Fruit fly (Drosophila melanogaster): ENCODE data around the gene ko.

Gene ko

dm6 chr3L:21037404-21037803 is 93.6 kb downstream of the ko start (continued):
- peak; percentile 51 for TF ChIP-seq CG4328 (GFP tag; optimal IDR thresholded peaks at IDR 0.05)
- TF ChIP-seq fd96Cb (tag; optimal IDR thresholded peaks at IDR 0.05) = peak; percentile 83
- peak; percentile 41 for TF ChIP-seq en (GFP tag; optimal IDR thresholded peaks at IDR 0.05)
- peak; percentile 8 for TF ChIP-seq CG6654 (GFP tag; optimal IDR thresholded peaks at IDR 0.05)
- TF ChIP-seq Dp (GFP tag; optimal IDR thresholded peaks at IDR 0.05) = no peak
- no peak for TF ChIP-seq CG1832 (GFP tag; optimal IDR thresholded peaks at IDR 0.05)
- TF ChIP-seq lbe (GFP tag; optimal IDR thresholded peaks at IDR 0.05) = no peak
- TF ChIP-seq Hey (tag; optimal IDR thresholded peaks at IDR 0.05) = no peak
- TF ChIP-seq CG16813 (GFP tag; IDR thresholded peaks at IDR 0.05; ENCODE audit: partially characterized antibody) = no peak
- TF ChIP-seq CG11085 (GFP tag; IDR thresholded peaks at IDR 0.05) = no peak
- 0 out of 2 replicates have a peak, but pooled peaks have one; percentile 35 for TF ChIP-seq wor (GFP tag; IDR thresholded peaks at IDR 0.05)
- peak; percentile 85 for TF ChIP-seq row (GFP tag; IDR thresholded peaks at IDR 0.05)
- peak; percentile 68 for TF ChIP-seq CG12659 (GFP tag; optimal IDR thresholded peaks at IDR 0.05)
- TF ChIP-seq cad (GFP tag; optimal IDR thresholded peaks at IDR 0.05) = no peak
- peak; percentile 72 for TF ChIP-seq Awh (GFP tag; IDR thresholded peaks at IDR 0.05)
- TF ChIP-seq klu (GFP tag; IDR thresholded peaks at IDR 0.05) = peak; percentile 51; the same call in 1 of the 2 replicates
- no peak for TF ChIP-seq stwl (tag; optimal IDR thresholded peaks at IDR 0.05)
- TF ChIP-seq disco-r (GFP tag; optimal IDR thresholded peaks at IDR 0.05) = peak; percentile 21
- TF ChIP-seq tin (GFP tag; optimal IDR thresholded peaks at IDR 0.05) = peak; percentile 66
- TF ChIP-seq D (optimal IDR thresholded peaks at IDR 0.05) = no peak
- TF ChIP-seq D (GFP tag; optimal IDR thresholded peaks at IDR 0.05) = peak; percentile 57
- peak; percentile 57 for TF ChIP-seq org-1 (GFP tag; optimal IDR thresholded peaks at IDR 0.05)
- TF ChIP-seq bab2 (GFP tag; optimal IDR thresholded peaks at IDR 0.05) = peak; percentile 66
- TF ChIP-seq CG11696 (GFP tag; IDR thresholded peaks at IDR 0.05) = no peak; the same call in 1 of the 2 replicates
- TF ChIP-seq pho (GFP tag; optimal IDR thresholded peaks at IDR 0.05) = peak; percentile 43
- no peak for TF ChIP-seq dan (GFP tag; IDR thresholded peaks at IDR 0.05)
- TF ChIP-seq ATbp (GFP tag; optimal IDR thresholded peaks at IDR 0.05) = peak; percentile 78
- no peak for TF ChIP-seq TFAM (GFP tag; optimal IDR thresholded peaks at IDR 0.05)
- no peak for TF ChIP-seq corto (GFP tag; optimal IDR thresholded peaks at IDR 0.05)
- peak; percentile 86 for TF ChIP-seq grau (tag; optimal IDR thresholded peaks at IDR 0.05)
- TF ChIP-seq CG18011 (GFP tag; optimal IDR thresholded peaks at IDR 0.05) = peak; percentile 28
- peak; percentile 78 for TF ChIP-seq CG14014 (GFP tag; IDR thresholded peaks at IDR 0.05)
- peak; percentile 51 for TF ChIP-seq CG4854 (GFP tag; optimal IDR thresholded peaks at IDR 0.05)
- TF ChIP-seq MESR4 (GFP tag; optimal IDR thresholded peaks at IDR 0.05) = peak; percentile 15
- TF ChIP-seq toy (GFP tag; IDR thresholded peaks at IDR 0.05) = no peak
- TF ChIP-seq CG7357 (GFP tag; IDR thresholded peaks at IDR 0.05) = peak; percentile 57; the same call in 2 of the 3 replicates
- peak; percentile 64; the same call in 1 of the 2 replicates for TF ChIP-seq CG32767 (GFP tag; IDR thresholded peaks at IDR 0.05)
- TF ChIP-seq CG3065 (GFP tag; optimal IDR thresholded peaks at IDR 0.05) = peak; percentile 53
- peak; percentile 34 for TF ChIP-seq CHES-1-like (GFP tag; optimal IDR thresholded peaks at IDR 0.05)
- TF ChIP-seq slp2 (GFP tag; optimal IDR thresholded peaks at IDR 0.05) = peak; percentile 37
- peak; percentile 95 for TF ChIP-seq Med (GFP tag)
- TF ChIP-seq Kr (GFP tag; optimal IDR thresholded peaks at IDR 0.05) = no peak
- peak; percentile 44 for TF ChIP-seq trh (GFP tag; optimal IDR thresholded peaks at IDR 0.05)
- TF ChIP-seq bbx (GFP tag; IDR thresholded peaks at IDR 0.05; ENCODE audit: partially characterized antibody) = no peak
- TF ChIP-seq Camta (GFP tag; optimal IDR thresholded peaks at IDR 0.05) = peak; percentile 38
- TF ChIP-seq eve (GFP tag; optimal IDR thresholded peaks at IDR 0.05) = no peak
- TF ChIP-seq CG2116 (GFP tag; optimal IDR thresholded peaks at IDR 0.05) = peak; percentile 31
- TF ChIP-seq CG17385 (GFP tag; optimal IDR thresholded peaks at IDR 0.05) = peak; percentile 81
- peak; percentile 59 for TF ChIP-seq CG15514 (GFP tag; optimal IDR thresholded peaks at IDR 0.05)
- TF ChIP-seq CG8478 (optimal IDR thresholded peaks at IDR 0.05) = no peak
- TF ChIP-seq zfh2 (GFP tag; optimal IDR thresholded peaks at IDR 0.05) = peak; percentile 36
- TF ChIP-seq E2f1 (GFP tag; IDR thresholded peaks at IDR 0.05) = peak; percentile 58; the same call in 1 of the 2 replicates
